Worm (Caenorhabditis elegans): ENCODE results near the gene unc-30.
A peak's percentile ranks its signal among the peaks of the same experiment; 100 is the strongest.

The unc-30 gene

ce11 chrIV:13090967-13091366 lies 27.8 kb upstream of the unc-30 start, which contains the start of gene col-132:
col-132 (minus strand) TSS chrIV:13091067.
- no peak for TF ChIP-seq elt-2 (tag; optimal IDR thresholded peaks at IDR 0.05)
- TF ChIP-seq hlh-17 (GFP tag; optimal IDR thresholded peaks at IDR 0.05; ENCODE audit: borderline replicate concordance), result no peak
- TF ChIP-seq lin-14 (GFP tag; optimal IDR thresholded peaks at IDR 0.05), result no peak
- no peak for TF ChIP-seq rnt-1 (tag; optimal IDR thresholded peaks at IDR 0.05)
- TF ChIP-seq alr-1 (tag; optimal IDR thresholded peaks at IDR 0.05; ENCODE audit: borderline replicate concordance), result no peak
- TF ChIP-seq mef-2 (tag; optimal IDR thresholded peaks at IDR 0.05), result no peak
- TF ChIP-seq pqm-1 (tag; optimal IDR thresholded peaks at IDR 0.05), result no peak
- TF ChIP-seq C16A3.4 (tag; optimal IDR thresholded peaks at IDR 0.05), result no peak
- no peak for TF ChIP-seq egl-27 (tag; optimal IDR thresholded peaks at IDR 0.05)
- TF ChIP-seq vab-15 (tag; optimal IDR thresholded peaks at IDR 0.05), result no peak
- no peak for TF ChIP-seq swsn-7 (tag; optimal IDR thresholded peaks at IDR 0.05)

DNA sequence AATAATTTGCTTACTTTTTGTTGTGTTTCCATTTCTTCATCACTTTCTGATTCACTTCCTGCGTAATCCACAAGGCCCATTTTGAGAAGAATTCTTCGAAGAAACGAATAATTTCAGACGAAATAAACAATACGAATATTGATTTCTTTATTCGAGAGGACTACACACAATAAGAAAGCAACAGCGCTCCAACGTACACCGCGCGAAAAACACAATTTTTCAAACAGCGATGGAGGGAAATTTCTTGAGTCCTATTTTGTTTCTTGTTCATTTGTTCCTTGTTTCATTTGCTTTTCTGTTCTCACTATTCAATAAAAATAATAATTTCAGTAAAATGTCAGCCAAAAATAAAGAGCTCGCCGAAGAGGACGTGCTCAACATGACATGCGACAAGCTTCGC lies 25.1 kb upstream of the unc-30 start, which contains the start of the genes prcc-1 and C39E9.12:
Gene prcc-1 (minus strand): TSS at position 119 of the 400 bp plus-strand sequence.
Gene C39E9.12 (plus strand): TSS at position 331 of the 400 bp plus-strand sequence.
- TF ChIP-seq nhr-85 (tag) (peak; percentile 46), sup-37 (GFP tag; optimal IDR thresholded peaks at IDR 0.05) (no peak), nhr-84 (tag; optimal IDR thresholded peaks at IDR 0.05) (no peak), nhr-71 (tag; optimal IDR thresholded peaks at IDR 0.05) (peak; percentile 73), efl-1 (optimal IDR thresholded peaks at IDR 0.05) (peak; percentile 93 to 94), efl-1 (GFP tag; optimal IDR thresholded peaks at IDR 0.05 in 1 of 2) (peak; percentile 92 to 99), mdl-1 (tag; optimal IDR thresholded peaks at IDR 0.05) (peak in 1 of 2 experiments; percentile 56), nhr-11 (tag; optimal IDR thresholded peaks at IDR 0.05) (no peak), unc-30 (tag; optimal IDR thresholded peaks at IDR 0.05) (no peak), unc-86 (tag; optimal IDR thresholded peaks at IDR 0.05) (peak; percentile 37), rnt-1 (tag; optimal IDR thresholded peaks at IDR 0.05) (peak; percentile 79), lin-15B (tag; optimal IDR thresholded peaks at IDR 0.05) (peak; percentile 84), dpl-1 (GFP tag; optimal IDR thresholded peaks at IDR 0.05) (peak; percentile 88 to 95 (median 92)), pqm-1 (tag; optimal IDR thresholded peaks at IDR 0.05) (no peak), lir-3 (tag; optimal IDR thresholded peaks at IDR 0.05; ENCODE audit: poor library complexity) (peak; percentile 10), unc-130 (tag; optimal IDR thresholded peaks at IDR 0.05) (peak; percentile 73), aha-1 (tag; optimal IDR thresholded peaks at IDR 0.05) (no peak), ceh-63 (GFP tag; optimal IDR thresholded peaks at IDR 0.05) (no peak), lsy-2 (tag; optimal IDR thresholded peaks at IDR 0.05) (peak; percentile 73 to 91), tbx-2 (tag; optimal IDR thresholded peaks at IDR 0.05) (peak; percentile 37), nhr-77 (tag; optimal IDR thresholded peaks at IDR 0.05) (peak; percentile 54), ces-1 (GFP tag; optimal IDR thresholded peaks at IDR 0.05) (no peak), nhr-12 (tag; optimal IDR thresholded peaks at IDR 0.05) (no peak), egl-27 (tag; optimal IDR thresholded peaks at IDR 0.05) (no peak), fkh-8 (tag; optimal IDR thresholded peaks at IDR 0.05) (peak; percentile 56), swsn-7 (tag; optimal IDR thresholded peaks at IDR 0.05) (peak; percentile 62), snu-23 (GFP tag; optimal IDR thresholded peaks at IDR 0.05) (peak; percentile 80), snpc-4 (tag; optimal IDR thresholded peaks at IDR 0.05) (no peak), elt-3 (tag; optimal IDR thresholded peaks at IDR 0.05) (peak in 1 of 6 experiments; percentile 67), lin-13 (GFP tag; optimal IDR thresholded peaks at IDR 0.05) (peak; percentile 69), nhr-20 (tag; optimal IDR thresholded peaks at IDR 0.05) (peak; percentile 53), ets-5 (GFP tag; IDR thresholded peaks at IDR 0.05) (no peak), nhr-90 (tag; optimal IDR thresholded peaks at IDR 0.05; ENCODE audit: poor library complexity) (no peak), jun-1 (tag; optimal IDR thresholded peaks at IDR 0.05) (peak; percentile 40), Y116A8C.19 (tag; optimal IDR thresholded peaks at IDR 0.05; ENCODE audit: borderline replicate concordance) (no peak), lin-35 (GFP tag; optimal IDR thresholded peaks at IDR 0.05) (peak; percentile 92 to 97), xbp-1 (tag; optimal IDR thresholded peaks at IDR 0.05) (peak; percentile 55), dsc-1 (tag; optimal IDR thresholded peaks at IDR 0.05) (peak; percentile 21), sptf-1 (tag; optimal IDR thresholded peaks at IDR 0.05) (no peak), mep-1 (tag; optimal IDR thresholded peaks at IDR 0.05) (no peak), fkh-4 (tag; optimal IDR thresholded peaks at IDR 0.05; ENCODE audit: borderline replicate concordance) (no peak), efl-3 (GFP tag; optimal IDR thresholded peaks at IDR 0.05) (no peak), elt-2 (tag; optimal IDR thresholded peaks at IDR 0.05) (no peak), skn-1 (tag; optimal IDR thresholded peaks at IDR 0.05) (peak; percentile 66), C04F5.9 (tag; optimal IDR thresholded peaks at IDR 0.05) (peak; percentile 14)
